Worm (Caenorhabditis elegans) whole organism, midembryonic: Measurements from ENCODE around the gene ccdc-12.

Experiments
- T22C8.4 ChIP-seq: fragments of 200-800 bp; sonication (Bioruptor generic); IDR thresholded peaks from 2 replicates; pipeline ENCODE4 v1.3.6; 2022; ENCODE audit warnings: missing genetic modification characterization, missing compliant biosample characterization
- cog-1 ChIP-seq: sonication (generic microtip); optimal IDR thresholded peaks from 2 replicates; lab custom pipeline; 2016; ENCODE audit warnings: missing genetic modification characterization, missing compliant biosample characterization
- flt-1 ChIP-seq: fragments of 200-800 bp; sonication (Bioruptor generic); IDR thresholded peaks from 2 replicates; pipeline ENCODE4 v1.3.6; 2022; ENCODE audit warnings: missing genetic modification characterization, missing compliant biosample characterization
- klf-2 ChIP-seq: fragments of 200-800 bp; sonication (Bioruptor generic); conservative IDR thresholded peaks from 2 replicates; pipeline ENCODE4 v1.3.6; 2022; ENCODE audit warnings: missing genetic modification reagents, missing genetic modification characterization, missing compliant biosample characterization
- med-1 ChIP-seq: sonication (generic microtip); optimal IDR thresholded peaks from 2 replicates; lab custom pipeline; 2017; ENCODE audit warnings: missing genetic modification characterization, mild to moderate bottlenecking, missing compliant biosample characterization, antibody characterized with exemption, missing genetic modification reagents; ENCODE audit not compliant: insufficient read depth
- tab-1 ChIP-seq: fragments of 200-800 bp; sonication (Bioruptor generic); IDR thresholded peaks from 2 replicates; pipeline ENCODE4 v1.3.6; 2022; ENCODE audit warnings: missing genetic modification characterization, missing compliant biosample characterization
- ztf-23 ChIP-seq: fragments of 200-800 bp; sonication (Bioruptor generic); IDR thresholded peaks from 2 replicates; pipeline ENCODE4 v1.3.6; 2022; ENCODE audit warnings: missing genetic modification reagents, missing genetic modification characterization, missing compliant biosample characterization
- ztf-29 ChIP-seq: fragments of 200-800 bp; sonication (Bioruptor generic); IDR thresholded peaks from 2 replicates; pipeline ENCODE4 v1.3.6; 2022; ENCODE audit warnings: missing genetic modification reagents, missing genetic modification characterization, missing compliant biosample characterization

- no peak for TF ChIP-seq ztf-23
- TF ChIP-seq flt-1 (GFP tag; lab: Robert Waterston, UW), result no peak
- no peak for TF ChIP-seq klf-2 (GFP tag; lab: Robert Waterston, UW)
- no peak for TF ChIP-seq T22C8.4 (GFP tag; lab: Robert Waterston, UW)
- no peak for TF ChIP-seq med-1 (GFP tag; lab: Kevin White, UChicago)
- no peak for TF ChIP-seq tab-1 (GFP tag; lab: Robert Waterston, UW)
- TF ChIP-seq ztf-29 (GFP tag; lab: Robert Waterston, UW), result no peak
- no peak for TF ChIP-seq cog-1 (tag; lab: Kevin White, UChicago)
Observed at ce11 chrIV:2495118-2495785, at the start of gene ccdc-12, which contains the start of gene Y69A2AR.18.
